Worm (Caenorhabditis elegans): Measurements from ENCODE around the gene F46B6.12.

DNA sequence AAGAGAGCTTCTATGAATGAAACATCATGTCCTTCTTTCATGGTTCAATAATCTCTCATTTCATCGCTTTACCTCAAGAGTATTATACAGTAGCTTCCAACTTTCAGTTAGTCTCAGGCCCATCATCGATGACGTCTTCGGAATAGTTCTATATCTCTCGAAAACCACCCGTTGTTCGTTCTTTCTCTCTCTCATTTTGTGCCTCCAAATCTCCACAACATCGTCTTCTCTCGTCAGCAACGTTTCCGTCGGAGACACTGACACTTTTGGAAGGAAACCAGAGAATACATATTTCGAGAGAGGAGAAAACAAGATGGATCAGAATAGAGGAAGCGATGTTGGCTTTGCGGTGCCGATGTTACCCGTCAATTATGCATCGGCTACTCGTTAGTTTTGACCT, 43.8 kb downstream of the F46B6.12 start:
- TF ChIP-seq lin-1 (GFP tag; IDR thresholded peaks at IDR 0.05) (no peak), ama-1 (optimal IDR thresholded peaks at IDR 0.05) (peak; percentile 43), ceh-28 (tag; optimal IDR thresholded peaks at IDR 0.05) (no peak), skn-1 (tag; optimal IDR thresholded peaks at IDR 0.05) (no peak)
